Worm (Caenorhabditis elegans) whole organism, young adult: ENCODE measurements around the gene Y116A8A.6.

Experiments used
- B0035.1 ChIP-seq: sonication (generic microtip); optimal IDR thresholded peaks from 2 replicates; lab custom pipeline; 2016; ENCODE audit warnings: missing genetic modification characterization, mild to moderate bottlenecking, missing compliant biosample characterization, missing genotype, missing genetic modification reagents
- B0261.1 ChIP-seq: sonication (generic microtip); optimal IDR thresholded peaks from 2 replicates; lab custom pipeline; 2016; ENCODE audit warnings: mild to moderate bottlenecking, missing genetic modification characterization, moderate library complexity, missing compliant biosample characterization
- B0336.3 ChIP-seq: fragments of 200-800 bp; sonication (Bioruptor generic); IDR thresholded peaks from 2 replicates; pipeline ENCODE4 v1.3.6; 2022; ENCODE audit warnings: missing genetic modification characterization, missing compliant biosample characterization
- D2030.7 ChIP-seq: fragments of 200-800 bp; sonication (Bioruptor generic); IDR thresholded peaks from 2 replicates; pipeline ENCODE4 v1.3.6; 2022; ENCODE audit warnings: missing genetic modification reagents, missing genetic modification characterization, missing compliant biosample characterization
- F23B12.7 ChIP-seq: sonication (generic microtip); optimal IDR thresholded peaks from 2 replicates; lab custom pipeline; 2017; ENCODE audit warnings: missing genetic modification characterization, mild to moderate bottlenecking, missing compliant biosample characterization, antibody characterized with exemption, moderate library complexity; ENCODE audit not compliant: insufficient read depth
- F33H1.4 ChIP-seq: fragments of 200-800 bp; sonication (Bioruptor generic); IDR thresholded peaks from 2 replicates; pipeline ENCODE4 v1.3.6; 2022; ENCODE audit warnings: missing genetic modification reagents, missing genetic modification characterization, missing compliant biosample characterization
- F57A8.1 ChIP-seq: fragments of 200-800 bp; sonication (Bioruptor generic); optimal IDR thresholded peaks from 2 replicates; lab custom pipeline; 2018; ENCODE audit warnings: mild to moderate bottlenecking, missing genetic modification characterization, moderate library complexity, missing compliant biosample characterization
- K11D2.4 ChIP-seq: fragments of 200-800 bp; sonication (Bioruptor generic); IDR thresholded peaks from 2 replicates; pipeline ENCODE4 v1.3.6; 2022; ENCODE audit warnings: missing genetic modification reagents, missing genetic modification characterization, missing compliant biosample characterization
- T07F8.4 ChIP-seq: sonication (generic microtip); optimal IDR thresholded peaks from 2 replicates; lab custom pipeline; 2016; ENCODE audit warnings: mild to moderate bottlenecking, missing genetic modification characterization, moderate library complexity, missing compliant biosample characterization
- Y67H2A.10 ChIP-seq: fragments of 200-800 bp; sonication (Bioruptor generic); conservative IDR thresholded peaks from 2 replicates; pipeline ENCODE4 v1.3.6; 2022; ENCODE audit warnings: missing genetic modification reagents, missing genetic modification characterization, missing compliant biosample characterization
- Y95B8A.8 ChIP-seq: fragments of 200-800 bp; sonication (Bioruptor generic); IDR thresholded peaks from 2 replicates; pipeline ENCODE4 v1.3.6; 2022; ENCODE audit warnings: missing genetic modification reagents, missing genetic modification characterization, missing compliant biosample characterization
- akir-1 ChIP-seq: fragments of 200-800 bp; sonication (Bioruptor generic); optimal IDR thresholded peaks from 2 replicates; lab custom pipeline; 2018; ENCODE audit warnings: mild to moderate bottlenecking, missing genetic modification characterization, moderate library complexity, missing compliant biosample characterization
- ama-1 ChIP-seq, 3 experiments: fragments of 150-350 bp in 1 of 3; sonication (generic microtip) in 2 of 3; optimal IDR thresholded peaks; 2 replicates each; lab custom pipeline; 2014 to 2018; ENCODE audit warnings: missing biosample characterization in 2 of 3, missing genetic modification characterization in 2 of 3, missing genetic modification reagents in 2 of 3
- attf-3 ChIP-seq: fragments of 200-800 bp; sonication (Bioruptor generic); conservative IDR thresholded peaks from 2 replicates; pipeline ENCODE4 v1.3.6; 2022; ENCODE audit warnings: missing genetic modification reagents, missing genetic modification characterization, missing compliant biosample characterization
- attf-6 ChIP-seq: fragments of 200-800 bp; sonication (Bioruptor generic); IDR thresholded peaks from 2 replicates; pipeline ENCODE4 v1.3.6; 2022; ENCODE audit warnings: missing genetic modification reagents, missing genetic modification characterization, missing compliant biosample characterization
- bed-2 ChIP-seq: fragments of 200-800 bp; sonication (Bioruptor generic); IDR thresholded peaks from 2 replicates; pipeline ENCODE4 v1.3.6; 2022; ENCODE audit warnings: missing genetic modification reagents, missing genetic modification characterization, missing compliant biosample characterization
- ceh-40 ChIP-seq: fragments of 200-800 bp; sonication (Bioruptor generic); IDR thresholded peaks from 2 replicates; pipeline ENCODE4 v1.3.6; 2022; ENCODE audit warnings: missing genetic modification characterization, missing compliant biosample characterization
- ceh-58 ChIP-seq: fragments of 200-800 bp; sonication (Bioruptor generic); IDR thresholded peaks from 2 replicates; pipeline ENCODE4 v1.3.6; 2022; ENCODE audit warnings: missing genetic modification characterization, missing compliant biosample characterization
- ceh-91 ChIP-seq: fragments of 200-800 bp; sonication (Bioruptor generic); IDR thresholded peaks from 2 replicates; pipeline ENCODE4 v1.3.6; 2022; ENCODE audit warnings: missing genetic modification reagents, missing genetic modification characterization, missing compliant biosample characterization
- die-1 ChIP-seq: sonication (generic microtip); optimal IDR thresholded peaks from 2 replicates; lab custom pipeline; 2016; ENCODE audit warnings: missing genotype, mild to moderate bottlenecking, missing genetic modification characterization, missing compliant biosample characterization
- dpl-1 ChIP-seq: fragments of 150-350 bp; optimal IDR thresholded peaks from 2 replicates; lab custom pipeline; 2014; ENCODE audit warnings: missing biosample characterization, missing genetic modification reagents, missing genetic modification characterization
- fkh-3 ChIP-seq: sonication (generic microtip); optimal IDR thresholded peaks from 2 replicates; lab custom pipeline; 2016; ENCODE audit warnings: mild to moderate bottlenecking, missing genetic modification characterization, missing compliant biosample characterization
- hlh-12 ChIP-seq: sonication (generic microtip); optimal IDR thresholded peaks from 2 replicates; lab custom pipeline; 2016; ENCODE audit warnings: missing genetic modification characterization, missing compliant biosample characterization
- hlh-26 ChIP-seq: fragments of 200-800 bp; sonication (Bioruptor generic); conservative IDR thresholded peaks from 2 replicates; pipeline ENCODE4 v1.3.6; 2022; ENCODE audit warnings: missing genetic modification reagents, missing genetic modification characterization, missing compliant biosample characterization
- hsf-1 ChIP-seq: fragments of 200-800 bp; sonication (Bioruptor generic); IDR thresholded peaks from 2 replicates; pipeline ENCODE4 v1.3.6; 2022; ENCODE audit warnings: missing genetic modification reagents, missing genetic modification characterization, missing compliant biosample characterization
- let-526 ChIP-seq: fragments of 200-800 bp; sonication (Bioruptor generic); IDR thresholded peaks from 2 replicates; pipeline ENCODE4 v1.3.6; 2022; ENCODE audit warnings: missing genetic modification reagents, missing genetic modification characterization, missing compliant biosample characterization
- let-607 ChIP-seq, 2 experiments: fragments of 200-800 bp in 1 of 2; sonication (Bioruptor generic) in 1 of 2; sonication (generic microtip) in 1 of 2; optimal IDR thresholded peaks; 2 replicates each; lab custom pipeline; 2016 to 2018; ENCODE audit warnings: mild to moderate bottlenecking in 2 of 2, missing compliant biosample characterization in 2 of 2, missing genetic modification characterization in 2 of 2, moderate library complexity in 2 of 2, missing genotype in 1 of 2
- lin-40 ChIP-seq: sonication (generic microtip); optimal IDR thresholded peaks from 2 replicates; lab custom pipeline; 2016; ENCODE audit warnings: missing genetic modification characterization, mild to moderate bottlenecking, missing compliant biosample characterization, missing genotype, missing genetic modification reagents
- lsl-1 ChIP-seq: fragments of 200-800 bp; sonication (Bioruptor generic); optimal IDR thresholded peaks from 2 replicates; lab custom pipeline; 2018; ENCODE audit warnings: mild to moderate bottlenecking, missing genetic modification characterization, moderate library complexity, missing compliant biosample characterization
- lsy-27 ChIP-seq: sonication (generic microtip); optimal IDR thresholded peaks from 2 replicates; lab custom pipeline; 2017; ENCODE audit warnings: missing genetic modification characterization, mild to moderate bottlenecking, missing compliant biosample characterization, antibody characterized with exemption, missing genotype, borderline replicate concordance; ENCODE audit not compliant: insufficient read depth
- madf-3 ChIP-seq: fragments of 200-800 bp; sonication (Bioruptor generic); IDR thresholded peaks from 2 replicates; pipeline ENCODE4 v1.3.6; 2022; ENCODE audit warnings: missing genetic modification reagents, missing genetic modification characterization, missing compliant biosample characterization
- mes-4 ChIP-seq: sonication (generic microtip); optimal IDR thresholded peaks from 2 replicates; lab custom pipeline; 2016; ENCODE audit warnings: missing genotype, missing genetic modification characterization, missing compliant biosample characterization
- nfya-2 ChIP-seq: fragments of 200-800 bp; sonication (Bioruptor generic); IDR thresholded peaks from 2 replicates; pipeline ENCODE4 v1.3.6; 2022; ENCODE audit warnings: missing genetic modification reagents, missing genetic modification characterization, missing compliant biosample characterization
- nhr-27 ChIP-seq: fragments of 200-800 bp; sonication (Bioruptor generic); optimal IDR thresholded peaks from 2 replicates; lab custom pipeline; 2018; ENCODE audit warnings: mild to moderate bottlenecking, missing genetic modification characterization, moderate library complexity, missing compliant biosample characterization
- pbrm-1 ChIP-seq: fragments of 200-800 bp; sonication (Bioruptor generic); IDR thresholded peaks from 2 replicates; pipeline ENCODE4 v1.3.6; 2022; ENCODE audit warnings: missing genetic modification reagents, missing genetic modification characterization, missing compliant biosample characterization
- rec-8 ChIP-seq, 2 experiments: sonication (generic microtip); optimal IDR thresholded peaks; 2 replicates each; lab custom pipeline; 2016; ENCODE audit warnings: mild to moderate bottlenecking in 2 of 2, missing genetic modification characterization in 2 of 2, missing genetic modification reagents in 2 of 2, missing genotype in 2 of 2, missing biosample characterization in 1 of 2, missing compliant biosample characterization in 1 of 2, moderate library complexity in 1 of 2
- rpc-1 ChIP-seq, 2 experiments: fragments of 150-350 bp in 1 of 2; sonication (generic microtip) in 1 of 2; optimal IDR thresholded peaks; 2 replicates each; lab custom pipeline; 2014 to 2018; ENCODE audit warnings: missing biosample characterization in 1 of 2, missing genetic modification characterization in 1 of 2, missing genetic modification reagents in 1 of 2, missing genotype in 1 of 2
- snpc-3.4 ChIP-seq: sonication (generic microtip); optimal IDR thresholded peaks from 2 replicates; lab custom pipeline; 2017; ENCODE audit warnings: missing genetic modification characterization, mild to moderate bottlenecking, missing compliant biosample characterization, antibody characterized with exemption, moderate library complexity, missing genotype, missing genetic modification reagents
- sptf-2 ChIP-seq: fragments of 200-800 bp; sonication (Bioruptor generic); optimal IDR thresholded peaks from 2 replicates; lab custom pipeline; 2018; ENCODE audit warnings: mild to moderate bottlenecking, missing genetic modification characterization, missing compliant biosample characterization
- xnd-1 ChIP-seq: sonication (generic microtip); optimal IDR thresholded peaks from 2 replicates; lab custom pipeline; 2016; ENCODE audit warnings: missing genotype, missing genetic modification reagents, missing genetic modification characterization, missing compliant biosample characterization
- zfh-2 ChIP-seq: fragments of 200-800 bp; sonication (Bioruptor generic); conservative IDR thresholded peaks from 2 replicates; pipeline ENCODE4 v1.3.6; 2022; ENCODE audit warnings: missing genetic modification reagents, missing genetic modification characterization, missing compliant biosample characterization
- ztf-18 ChIP-seq: sonication (generic microtip); optimal IDR thresholded peaks from 2 replicates; lab custom pipeline; 2016; ENCODE audit warnings: missing genotype, mild to moderate bottlenecking, missing genetic modification characterization, missing compliant biosample characterization
- ztf-3 ChIP-seq: fragments of 200-800 bp; sonication (Bioruptor generic); optimal IDR thresholded peaks from 2 replicates; lab custom pipeline; 2018; ENCODE audit warnings: mild to moderate bottlenecking, missing genetic modification characterization, missing compliant biosample characterization

Y116A8A.6 gene

DNA sequence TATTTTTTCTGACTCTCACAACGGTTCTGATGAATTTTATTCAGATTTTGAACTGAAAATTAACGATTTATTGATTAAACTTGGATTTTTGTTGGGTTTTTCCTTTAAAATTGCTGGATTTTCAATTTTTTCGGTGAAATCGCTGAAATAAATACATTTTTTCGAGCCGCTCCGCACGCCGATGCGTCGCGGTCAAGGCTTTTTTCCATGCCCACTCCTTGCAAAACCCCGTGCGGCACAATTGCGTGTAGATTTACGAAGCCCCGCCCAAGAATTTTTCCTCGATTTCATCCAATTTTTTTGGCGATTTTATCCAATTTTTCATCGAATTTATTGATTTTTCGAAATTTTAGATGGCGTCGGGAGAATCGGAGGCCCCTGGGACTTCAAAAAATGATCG is 36.9 kb upstream of the Y116A8A.6 start, which contains the start of gene gtsf-1 (continued):
- TF ChIP-seq ceh-40 (GFP tag; lab: Robert Waterston, UW) (no peak), hlh-26 (no peak), ceh-58 (GFP tag; lab: Robert Waterston, UW) (no peak), pbrm-1 (GFP tag; lab: Robert Waterston, UW) (peak; percentile 87; the same call in 1 of the 2 replicates), ztf-18 (peak; percentile 37), ztf-3 (GFP tag; lab: Kevin White, UChicago) (no peak), F57A8.1 (GFP tag; lab: Kevin White, UChicago) (no peak), let-526 (GFP tag; lab: Robert Waterston, UW) (0 out of 2 replicates have a peak, but pooled peaks have one; percentile 44), hlh-12 (tag; lab: Kevin White, UChicago) (no peak), ceh-91 (GFP tag; lab: Robert Waterston, UW) (peak; percentile 47; the same call in 1 of the 2 replicates), F33H1.4 (GFP tag; lab: Robert Waterston, UW) (peak; percentile 34; the same call in 1 of the 2 replicates), B0035.1 (no peak), mes-4 (no peak), B0261.1 (tag; lab: Kevin White, UChicago) (peak; percentile 16), rpc-1 (optimal IDR thresholded peaks at IDR 0.05; lab: Kevin White, UChicago) (peak; percentile 32), rpc-1 (tag; optimal IDR thresholded peaks at IDR 0.05; lab: Kevin White, UChicago) (no peak), attf-3 (GFP tag; lab: Robert Waterston, UW) (0 out of 2 replicates have a peak, but pooled peaks have one; percentile 32), attf-6 (GFP tag; lab: Robert Waterston, UW) (peak; percentile 91)
- TF ChIP-seq, all 124 proteins: peak for 63

DNA sequence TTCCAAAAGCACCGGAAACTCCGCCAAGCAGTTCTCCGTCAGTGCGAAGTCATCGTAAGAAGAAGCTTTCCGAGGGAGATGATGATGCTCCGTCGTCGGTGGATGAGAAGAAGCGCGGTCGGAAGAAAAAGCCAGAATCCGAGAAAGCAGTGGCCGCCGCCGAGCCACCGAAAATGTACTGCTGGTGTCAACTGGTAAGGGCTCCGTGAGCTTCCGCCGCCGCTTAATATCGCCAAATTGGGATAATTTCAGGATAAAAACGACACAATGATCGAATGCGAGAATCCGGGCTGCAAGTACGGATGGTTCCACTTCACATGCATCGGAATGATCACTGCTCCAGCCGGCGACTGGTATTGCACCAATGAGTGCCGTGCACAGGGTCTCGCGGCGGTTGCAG is 36.3 kb upstream of the Y116A8A.6 start:
- TF ChIP-seq hsf-1 (peak; percentile 59; the same call in 1 of the 2 replicates), zfh-2 (peak; percentile 75), Y67H2A.10 (GFP tag; lab: Robert Waterston, UW) (no peak)

ce11 chrIV:16863431-16863895 is 34.9 kb upstream of the Y116A8A.6 start, which contains the start of the genes mel-46 and lsy-13:
Gene mel-46 (minus strand): TSS chrIV:16863481.
Gene lsy-13 (plus strand): TSS chrIV:16863870.
- no peak for TF ChIP-seq B0261.1 (tag; lab: Kevin White, UChicago)
- TF ChIP-seq sptf-2 (GFP tag; lab: Kevin White, UChicago) = no peak
- TF ChIP-seq bed-2 (GFP tag; lab: Robert Waterston, UW) = no peak
- TF ChIP-seq lsy-27 (tag; lab: Kevin White, UChicago) = no peak
- peak; percentile 9 for TF ChIP-seq lin-40 (tag; lab: Kevin White, UChicago)
- no peak for TF ChIP-seq Y95B8A.8 (GFP tag; lab: Robert Waterston, UW)
- peak; percentile 55 for TF ChIP-seq ztf-18
- TF ChIP-seq lsl-1 (GFP tag; lab: Kevin White, UChicago) = peak; percentile 38
- no peak for TF ChIP-seq hlh-12 (tag; lab: Kevin White, UChicago)
- no peak for TF ChIP-seq dpl-1 (GFP tag; lab: Kevin White, UChicago)
- TF ChIP-seq ama-1 (optimal IDR thresholded peaks at IDR 0.05; lab: Kevin White, UChicago) = no peak
- no peak for TF ChIP-seq ama-1 (GFP tag; optimal IDR thresholded peaks at IDR 0.05; lab: Kevin White, UChicago)
- TF ChIP-seq nhr-27 (tag; lab: Kevin White, UChicago) = no peak
- TF ChIP-seq K11D2.4 (GFP tag; lab: Robert Waterston, UW) = no peak
- TF ChIP-seq fkh-3 (tag; lab: Kevin White, UChicago) = no peak
- TF ChIP-seq B0336.3 (GFP tag; lab: Robert Waterston, UW) = no peak
- TF ChIP-seq rec-8 (tag; optimal IDR thresholded peaks at IDR 0.05; lab: Kevin White, UChicago) = no peak
- no peak for TF ChIP-seq ceh-91 (GFP tag; lab: Robert Waterston, UW)
- peak; percentile 42 for TF ChIP-seq F23B12.7
- no peak for TF ChIP-seq xnd-1 (tag; lab: Kevin White, UChicago)
- no peak for TF ChIP-seq F57A8.1 (GFP tag; lab: Kevin White, UChicago)
- TF ChIP-seq T07F8.4 = no peak
- TF ChIP-seq let-607 (tag; optimal IDR thresholded peaks at IDR 0.05; lab: Kevin White, UChicago) = no peak
- no peak for TF ChIP-seq hsf-1
- peak; percentile 34 for TF ChIP-seq snpc-3.4 (tag; lab: Kevin White, UChicago)
- no peak for TF ChIP-seq akir-1 (GFP tag; lab: Kevin White, UChicago)
- peak; percentile 73; the same call in 1 of the 2 replicates for TF ChIP-seq madf-3
- TF ChIP-seq nfya-2 (GFP tag; lab: Robert Waterston, UW) = no peak
- no peak for TF ChIP-seq die-1 (tag; lab: Kevin White, UChicago)
- no peak for TF ChIP-seq D2030.7 (GFP tag; lab: Robert Waterston, UW)
